Fruit fly (Drosophila melanogaster) whole organism, prepupa: Measurements from ENCODE around the gene Cdc50.

Source experiments
- CG11762 ChIP-seq: fragments of 200-800 bp; sonication (Bioruptor generic); optimal IDR thresholded peaks from 3 replicates; lab custom pipeline; 2016; ENCODE audit warnings: missing biosample characterization, missing genetic modification characterization; ENCODE audit not compliant: insufficient read depth
- CG15336 ChIP-seq: fragments of 200-800 bp; sonication (Bioruptor generic); IDR thresholded peaks from 2 replicates; pipeline ENCODE4 v1.3.6; 2022; ENCODE audit warnings: missing biosample characterization, missing genetic modification characterization
- CG3032 ChIP-seq: fragments of 200-800 bp; optimal IDR thresholded peaks from 2 replicates; lab custom pipeline; 2019; ENCODE audit warnings: missing biosample characterization, mild to moderate bottlenecking, missing genetic modification characterization, moderate library complexity
- CG31627 ChIP-seq: fragments of 200-800 bp; sonication (Bioruptor generic); optimal IDR thresholded peaks from 3 replicates; lab custom pipeline; 2016; ENCODE audit warnings: missing biosample characterization, missing genetic modification characterization
- CG6276 ChIP-seq: fragments of 200-800 bp; sonication (Bioruptor generic); optimal IDR thresholded peaks from 2 replicates; lab custom pipeline; 2017; ENCODE audit warnings: missing biosample characterization, mild to moderate bottlenecking, missing genetic modification characterization
- CG6808 ChIP-seq: fragments of 200-800 bp; sonication (Bioruptor generic); optimal IDR thresholded peaks from 3 replicates; lab custom pipeline; 2017; ENCODE audit warnings: missing biosample characterization, missing genetic modification characterization, mild to moderate bottlenecking, moderate library complexity, missing genetic modification reagents
- Lpt ChIP-seq: fragments of 200-800 bp; sonication (Bioruptor generic); optimal IDR thresholded peaks from 3 replicates; lab custom pipeline; 2016; ENCODE audit warnings: missing biosample characterization, missing genetic modification characterization
- net ChIP-seq: fragments of 200-800 bp; sonication (Bioruptor generic); optimal IDR thresholded peaks from 3 replicates; lab custom pipeline; 2016; ENCODE audit warnings: missing biosample characterization, missing genetic modification characterization
- pdm3 ChIP-seq: fragments of 200-800 bp; sonication (Bioruptor generic); optimal IDR thresholded peaks from 3 replicates; lab custom pipeline; 2016; ENCODE audit warnings: missing biosample characterization, missing genetic modification characterization
- salr ChIP-seq, 2 experiments: fragments of 200-800 bp; sonication (Bioruptor generic); optimal IDR thresholded peaks; 3 replicates each; lab custom pipeline; 2016 to 2018; ENCODE audit warnings: missing biosample characterization in 2 of 2, missing genetic modification characterization in 2 of 2, mild to moderate bottlenecking in 1 of 2
- topi ChIP-seq: fragments of 200-800 bp; sonication (Bioruptor generic); optimal IDR thresholded peaks from 3 replicates; lab custom pipeline; 2016; ENCODE audit warnings: missing biosample characterization, missing genetic modification characterization

dm6 chrX:16403811-16404420, 37.2 kb downstream of the Cdc50 start:
- no peak for TF ChIP-seq salr (GFP tag; optimal IDR thresholded peaks at IDR 0.05; lab: Kevin White, UChicago)
- TF ChIP-seq CG6276 (GFP tag; lab: Kevin White, UChicago), result no peak
- peak; percentile 90 for TF ChIP-seq CG15336 (GFP tag; lab: Robert Waterston, UW)
- no peak for TF ChIP-seq CG3032 (tag; lab: Kevin White, UChicago)
- TF ChIP-seq Lpt, result peak; percentile 62
- TF ChIP-seq CG6808 (GFP tag; lab: Kevin White, UChicago), result no peak
- TF ChIP-seq topi (GFP tag; lab: Kevin White, UChicago), result no peak
- peak; percentile 46 for TF ChIP-seq CG31627 (GFP tag; lab: Kevin White, UChicago)
- TF ChIP-seq pdm3 (GFP tag; lab: Kevin White, UChicago), result peak; percentile 80
- TF ChIP-seq net (GFP tag; lab: Kevin White, UChicago), result peak; percentile 73
- TF ChIP-seq CG11762 (GFP tag; lab: Kevin White, UChicago), result peak; percentile 54
